Worm (Caenorhabditis elegans) whole organism, L4/young adult: ENCODE measurements around the gene F42H10.2.

Source experiments
- W03F9.2 ChIP-seq: fragments of 150-350 bp; optimal IDR thresholded peaks from 2 replicates; lab custom pipeline; 2014; ENCODE audit warnings: missing biosample characterization, missing genetic modification characterization
- dao-5 ChIP-seq: sonication (generic microtip); optimal IDR thresholded peaks from 2 replicates; lab custom pipeline; 2016; ENCODE audit warnings: missing genotype, missing genetic modification characterization, moderate library complexity, missing compliant biosample characterization
- him-1 ChIP-seq: sonication (generic microtip); optimal IDR thresholded peaks from 2 replicates; lab custom pipeline; 2016; ENCODE audit warnings: missing genotype, missing genetic modification reagents, missing genetic modification characterization, missing compliant biosample characterization

ce11 chrIII:8524773-8525172 is 34.4 kb downstream of the F42H10.2 start, which contains the start of gene idpp-15:
- TF ChIP-seq him-1 (tag; lab: Kevin White, UChicago) (no peak), W03F9.2 (no peak), dao-5 (tag; lab: Kevin White, UChicago) (no peak)
